Fruit fly (Drosophila melanogaster) whole organism, embryonic: Measurements from ENCODE around the gene CG31538.

ENCODE experiments used
- CG1024 ChIP-seq: fragments of 200-800 bp; sonication (Bioruptor generic); IDR thresholded peaks from 2 replicates; pipeline ENCODE4 v1.3.6; 2022; ENCODE audit warnings: missing biosample characterization, missing genetic modification characterization
- CG10654 ChIP-seq: fragments of 200-800 bp; sonication (Bioruptor generic); optimal IDR thresholded peaks from 2 replicates; lab custom pipeline; 2016; ENCODE audit warnings: missing biosample characterization, missing genetic modification characterization
- CG11093 ChIP-seq: fragments of 200-800 bp; sonication (Bioruptor generic); IDR thresholded peaks from 3 replicates; pipeline ENCODE4 v1.3.6; 2022; ENCODE audit warnings: missing biosample characterization, missing genetic modification characterization
- CG11398 ChIP-seq: fragments of 200-800 bp; sonication (Bioruptor generic); optimal IDR thresholded peaks from 2 replicates; lab custom pipeline; 2016; ENCODE audit warnings: missing biosample characterization, missing genetic modification characterization
- CG14014 ChIP-seq: fragments of 200-800 bp; sonication (Bioruptor generic); IDR thresholded peaks from 2 replicates; pipeline ENCODE4 v1.3.6; 2022; ENCODE audit warnings: missing biosample characterization, missing genetic modification characterization
- CG14860 ChIP-seq: fragments of 200-800 bp; sonication (Bioruptor generic); IDR thresholded peaks from 3 replicates; pipeline ENCODE4 v1.3.6; 2022; ENCODE audit warnings: missing biosample characterization, missing genetic modification characterization; ENCODE audit not compliant: partially characterized antibody
- CG15514 ChIP-seq: fragments of 200-800 bp; sonication (Bioruptor generic); optimal IDR thresholded peaks from 3 replicates; lab custom pipeline; 2017; ENCODE audit warnings: missing biosample characterization, missing genetic modification characterization, mild to moderate bottlenecking, moderate library complexity, missing genetic modification reagents
- CG15696 ChIP-seq: fragments of 200-800 bp; sonication (Bioruptor generic); optimal IDR thresholded peaks from 2 replicates; lab custom pipeline; 2019; ENCODE audit warnings: missing biosample characterization, mild to moderate bottlenecking, missing genetic modification characterization, moderate library complexity
- CG1647 ChIP-seq: fragments of 200-800 bp; sonication (Bioruptor generic); optimal IDR thresholded peaks from 3 replicates; lab custom pipeline; 2016; ENCODE audit warnings: missing biosample characterization, missing genetic modification characterization
- CG2712 ChIP-seq: fragments of 200-800 bp; optimal IDR thresholded peaks from 3 replicates; lab custom pipeline; 2019; ENCODE audit warnings: missing biosample characterization, mild to moderate bottlenecking, missing genetic modification characterization, moderate library complexity
- CG30403 ChIP-seq: fragments of 200-800 bp; sonication (Bioruptor generic); optimal IDR thresholded peaks from 3 replicates; lab custom pipeline; 2016; ENCODE audit warnings: missing biosample characterization, missing genetic modification characterization
- CG32767 ChIP-seq: fragments of 200-800 bp; sonication (Bioruptor generic); IDR thresholded peaks from 2 replicates; pipeline ENCODE4 v1.3.6; 2022; ENCODE audit warnings: missing biosample characterization, missing genetic modification characterization
- CG33213 ChIP-seq: fragments of 200-800 bp; sonication (Bioruptor generic); optimal IDR thresholded peaks from 3 replicates; lab custom pipeline; 2016; ENCODE audit warnings: missing biosample characterization, missing genetic modification characterization
- CG3838 ChIP-seq: fragments of 200-800 bp; sonication (Bioruptor generic); optimal IDR thresholded peaks from 3 replicates; lab custom pipeline; 2016; ENCODE audit warnings: missing biosample characterization, missing genetic modification characterization
- CG6175 ChIP-seq: fragments of 200-800 bp; sonication (Bioruptor generic); IDR thresholded peaks from 3 replicates; pipeline ENCODE4 v1.3.6; 2022; ENCODE audit warnings: missing biosample characterization, missing genetic modification characterization
- CG6272 ChIP-seq: fragments of 200-800 bp; sonication (Bioruptor generic); IDR thresholded peaks from 2 replicates; pipeline ENCODE4 v1.3.6; 2022; ENCODE audit warnings: missing biosample characterization, missing genetic modification characterization
- CG7839 ChIP-seq: fragments of 200-800 bp; sonication (Bioruptor generic); optimal IDR thresholded peaks from 3 replicates; lab custom pipeline; 2018; ENCODE audit warnings: missing biosample characterization, mild to moderate bottlenecking, missing genetic modification characterization, moderate library complexity
- CG8290 ChIP-seq, 3 experiments: fragments of 200-800 bp; sonication (Bioruptor generic); optimal IDR thresholded peaks; 2 replicates each; lab custom pipeline; 2016 to 2019; ENCODE audit warnings: missing biosample characterization in 3 of 3, missing genetic modification characterization in 3 of 3, mild to moderate bottlenecking in 2 of 3, moderate library complexity in 1 of 3
- CG8765 ChIP-seq: fragments of 200-800 bp; sonication (Bioruptor generic); IDR thresholded peaks from 2 replicates; pipeline ENCODE4 v1.3.6; 2022; ENCODE audit warnings: missing biosample characterization, missing genetic modification characterization
- CTCF ChIP-seq: fragments of 200-800 bp; sonication (Bioruptor generic); optimal IDR thresholded peaks from 2 replicates; lab custom pipeline; 2017; ENCODE audit warnings: missing biosample characterization, mild to moderate bottlenecking, missing genetic modification characterization, moderate library complexity
- Dip3 ChIP-seq: fragments of 200-800 bp; sonication (Bioruptor generic); optimal IDR thresholded peaks from 3 replicates; lab custom pipeline; 2016; ENCODE audit warnings: missing biosample characterization, missing genetic modification characterization
- GATAe ChIP-seq: fragments of 200-800 bp; sonication (Bioruptor generic); conservative IDR thresholded peaks from 2 replicates; pipeline ENCODE4 v1.3.6; 2022; ENCODE audit warnings: missing biosample characterization, missing genetic modification characterization
- Hmr ChIP-seq: fragments of 200-800 bp; sonication (Bioruptor generic); optimal IDR thresholded peaks from 3 replicates; lab custom pipeline; 2017; ENCODE audit warnings: mild to moderate bottlenecking, missing biosample characterization, missing genetic modification reagents, missing genetic modification characterization
- Hr51 ChIP-seq, 2 experiments: fragments of 200-800 bp; sonication (Bioruptor generic); optimal IDR thresholded peaks; 2 replicates in 1 of 2; 3 replicates in 1 of 2; lab custom pipeline; 2016 to 2018; ENCODE audit warnings: missing biosample characterization in 2 of 2, missing genetic modification characterization in 2 of 2, mild to moderate bottlenecking in 1 of 2, moderate library complexity in 1 of 2
- Hsf ChIP-seq: fragments of 200-800 bp; sonication (Bioruptor generic); optimal IDR thresholded peaks from 3 replicates; lab custom pipeline; 2016; ENCODE audit warnings: missing biosample characterization, missing genetic modification characterization
- Meics ChIP-seq: fragments of 200-800 bp; sonication (Bioruptor generic); optimal IDR thresholded peaks from 2 replicates; lab custom pipeline; 2017; ENCODE audit warnings: missing biosample characterization, mild to moderate bottlenecking, missing genetic modification characterization
- NFAT ChIP-seq: fragments of 200-800 bp; sonication (Bioruptor generic); IDR thresholded peaks from 2 replicates; pipeline ENCODE4 v1.3.6; 2022; ENCODE audit warnings: missing biosample characterization, missing genetic modification characterization
- Neu2 ChIP-seq: fragments of 200-800 bp; sonication (Bioruptor generic); optimal IDR thresholded peaks from 3 replicates; lab custom pipeline; 2016; ENCODE audit warnings: missing biosample characterization, missing genetic modification characterization, borderline replicate concordance
- Rfx ChIP-seq: fragments of 200-800 bp; sonication (Bioruptor generic); IDR thresholded peaks from 2 replicates; pipeline ENCODE4 v1.3.6; 2022; ENCODE audit warnings: missing biosample characterization, missing genetic modification characterization
- Side ChIP-seq: fragments of 200-800 bp; sonication (Bioruptor generic); optimal IDR thresholded peaks from 2 replicates; lab custom pipeline; 2016; ENCODE audit warnings: missing biosample characterization, missing genetic modification characterization
- TFAM ChIP-seq: fragments of 200-800 bp; sonication (Bioruptor generic); optimal IDR thresholded peaks from 2 replicates; lab custom pipeline; 2017; ENCODE audit warnings: missing biosample characterization, missing genetic modification characterization, inconsistent platforms
- YL-1 ChIP-seq: fragments of 200-800 bp; sonication (Bioruptor generic); optimal IDR thresholded peaks from 3 replicates; lab custom pipeline; 2017; ENCODE audit warnings: missing biosample characterization, mild to moderate bottlenecking, missing genetic modification characterization
- bab2 ChIP-seq: fragments of 200-800 bp; sonication (Bioruptor generic); optimal IDR thresholded peaks from 2 replicates; lab custom pipeline; 2016; ENCODE audit warnings: missing biosample characterization, missing genetic modification characterization
- chm ChIP-seq: fragments of 200-800 bp; sonication (Bioruptor generic); IDR thresholded peaks from 2 replicates; pipeline ENCODE4 v1.3.6; 2022; ENCODE audit warnings: missing biosample characterization, missing genetic modification characterization
- dimm ChIP-seq: fragments of 200-800 bp; sonication (Bioruptor generic); IDR thresholded peaks from 2 replicates; pipeline ENCODE4 v1.3.6; 2022; ENCODE audit warnings: missing biosample characterization, missing genetic modification characterization
- disco-r ChIP-seq: fragments of 200-800 bp; sonication (Bioruptor generic); optimal IDR thresholded peaks from 2 replicates; lab custom pipeline; 2016; ENCODE audit warnings: missing biosample characterization, missing genetic modification characterization
- dmrt11E ChIP-seq: fragments of 200-800 bp; sonication (Bioruptor generic); optimal IDR thresholded peaks from 3 replicates; lab custom pipeline; 2018; ENCODE audit warnings: missing biosample characterization, mild to moderate bottlenecking, missing genetic modification characterization, moderate library complexity
- gfzf ChIP-seq: fragments of 200-800 bp; sonication (Bioruptor generic); optimal IDR thresholded peaks from 2 replicates; lab custom pipeline; 2016; ENCODE audit warnings: missing biosample characterization, mild to moderate bottlenecking, missing genetic modification characterization, moderate library complexity
- grau ChIP-seq: fragments of 200-800 bp; optimal IDR thresholded peaks from 3 replicates; lab custom pipeline; 2019; ENCODE audit warnings: missing biosample characterization, mild to moderate bottlenecking, missing genetic modification characterization, moderate library complexity
- pita ChIP-seq: fragments of 200-800 bp; sonication (Bioruptor generic); optimal IDR thresholded peaks from 2 replicates; lab custom pipeline; 2017; ENCODE audit warnings: missing biosample characterization, mild to moderate bottlenecking, missing genetic modification characterization
- ranshi ChIP-seq: fragments of 200-800 bp; sonication (Bioruptor generic); IDR thresholded peaks from 2 replicates; pipeline ENCODE4 v1.3.6; 2022; ENCODE audit warnings: missing biosample characterization, missing genetic modification characterization
- sc ChIP-seq, 3 experiments: fragments of >200 bp in 2 of 3; fragments of 200-800 bp in 1 of 3; sonication (Bioruptor generic) in 1 of 3; optimal IDR thresholded peaks; 2 replicates in 2 of 3; 3 replicates in 1 of 3; lab custom pipeline; 2017; ENCODE audit warnings: mild to moderate bottlenecking in 1 of 3, missing biosample characterization in 1 of 3, missing genetic modification characterization in 1 of 3, missing genetic modification reagents in 1 of 3
- seq ChIP-seq: fragments of 200-800 bp; sonication (Bioruptor generic); IDR thresholded peaks from 2 replicates; pipeline ENCODE4 v1.3.6; 2022; ENCODE audit warnings: missing biosample characterization, missing genetic modification characterization
- ssp ChIP-seq: fragments of 200-800 bp; sonication (Bioruptor generic); IDR thresholded peaks from 2 replicates; pipeline ENCODE4 v1.3.6; 2022; ENCODE audit warnings: missing biosample characterization, missing genetic modification characterization
- sug ChIP-seq: fragments of 200-800 bp; optimal IDR thresholded peaks from 2 replicates; lab custom pipeline; 2019; ENCODE audit warnings: missing biosample characterization, mild to moderate bottlenecking, missing genetic modification characterization, moderate library complexity
- tap ChIP-seq: fragments of 200-800 bp; optimal IDR thresholded peaks from 3 replicates; lab custom pipeline; 2019; ENCODE audit warnings: missing biosample characterization, mild to moderate bottlenecking, missing genetic modification characterization, moderate library complexity
- trh ChIP-seq: fragments of 200-800 bp; sonication (Bioruptor generic); optimal IDR thresholded peaks from 2 replicates; lab custom pipeline; 2016; ENCODE audit warnings: missing biosample characterization, missing genetic modification characterization
- usp ChIP-seq: fragments of >200 bp; optimal IDR thresholded peaks from 2 replicates; lab custom pipeline; 2017; ENCODE audit warnings: missing biosample characterization, missing genetic modification characterization
- wdn ChIP-seq: fragments of 200-800 bp; sonication (Bioruptor generic); IDR thresholded peaks from 2 replicates; pipeline ENCODE4 v1.3.6; 2022; ENCODE audit warnings: missing biosample characterization, missing genetic modification characterization
- wek ChIP-seq: fragments of 200-800 bp; sonication (Bioruptor generic); optimal IDR thresholded peaks from 3 replicates; lab custom pipeline; 2018; ENCODE audit warnings: missing biosample characterization, mild to moderate bottlenecking, missing genetic modification characterization, moderate library complexity
- zfh1 ChIP-seq: fragments of 200-800 bp; sonication (Bioruptor generic); IDR thresholded peaks from 3 replicates; pipeline ENCODE4 v1.3.6; 2022; ENCODE audit warnings: missing biosample characterization, missing genetic modification characterization

Gene CG31538

dm6 chr3R:5251243-5251865 lies 26.3 kb downstream of the CG31538 start, which contains the start of gene CtsF (continued):
- TF ChIP-seq pita (GFP tag; lab: Kevin White, UChicago) = no peak
- peak; percentile 89 for TF ChIP-seq CG15514 (GFP tag; lab: Kevin White, UChicago)
- no peak for TF ChIP-seq CG8290 (GFP tag; optimal IDR thresholded peaks at IDR 0.05; lab: Kevin White, UChicago)
- peak in 1 of 2 experiments; percentile 25 for TF ChIP-seq CG8290 (tag; optimal IDR thresholded peaks at IDR 0.05; lab: Kevin White, UChicago)
- TF ChIP-seq CG11398 (GFP tag; lab: Kevin White, UChicago) = peak; percentile 28
- peak; percentile 60 to 69 for TF ChIP-seq Hr51 (GFP tag; optimal IDR thresholded peaks at IDR 0.05; lab: Kevin White, UChicago)
- TF ChIP-seq CG10654 = no peak
- no peak for TF ChIP-seq sc (optimal IDR thresholded peaks at IDR 0.05; lab: Kevin White, UChicago)
- TF ChIP-seq sc (GFP tag; optimal IDR thresholded peaks at IDR 0.05; lab: Kevin White, UChicago) = no peak
- TF ChIP-seq seq (GFP tag; lab: Robert Waterston, UW) = no peak
- TF ChIP-seq CG3838 (GFP tag; lab: Kevin White, UChicago) = no peak
- no peak for TF ChIP-seq trh (GFP tag; lab: Kevin White, UChicago)
- peak; percentile 67 for TF ChIP-seq Hmr
- TF ChIP-seq CG32767 = no peak
- no peak for TF ChIP-seq CTCF (GFP tag; lab: Kevin White, UChicago)
- no peak for TF ChIP-seq CG15696 (tag; lab: Kevin White, UChicago)
- no peak for TF ChIP-seq NFAT (GFP tag; lab: Robert Waterston, UW)
- TF ChIP-seq sug (tag; lab: Kevin White, UChicago) = peak; percentile 69
- peak; percentile 30 for TF ChIP-seq tap (tag; lab: Kevin White, UChicago)
- peak; percentile 59; the same call in 1 of the 2 replicates for TF ChIP-seq chm (GFP tag; lab: Robert Waterston, UW)
- no peak for TF ChIP-seq dmrt11E (tag; lab: Kevin White, UChicago)
- no peak for TF ChIP-seq bab2 (GFP tag; lab: Kevin White, UChicago)
- no peak for TF ChIP-seq Meics (GFP tag; lab: Kevin White, UChicago)
- TF ChIP-seq zfh1 (GFP tag; lab: Robert Waterston, UW) = no peak
- TF ChIP-seq wek (GFP tag; lab: Kevin White, UChicago) = no peak
- TF ChIP-seq CG11093 (GFP tag; lab: Robert Waterston, UW) = no peak
- TF ChIP-seq Neu2 (GFP tag; lab: Kevin White, UChicago) = peak; percentile 99
- TF ChIP-seq CG14860 (GFP tag; lab: Robert Waterston, UW) = peak; percentile 100
- TF ChIP-seq gfzf (GFP tag; lab: Kevin White, UChicago) = peak; percentile 41
- peak; percentile 81 for TF ChIP-seq YL-1
- no peak for TF ChIP-seq CG14014
- TF ChIP-seq dimm (GFP tag; lab: Robert Waterston, UW) = no peak
- TF ChIP-seq GATAe (GFP tag; lab: Robert Waterston, UW) = no peak
- no peak for TF ChIP-seq CG8765 (GFP tag; lab: Robert Waterston, UW)
- TF ChIP-seq CG30403 = no peak
- TF ChIP-seq Rfx (GFP tag; lab: Robert Waterston, UW) = peak; percentile 60
- no peak for TF ChIP-seq CG6272 (GFP tag; lab: Robert Waterston, UW)
- peak; percentile 38 for TF ChIP-seq CG2712 (tag; lab: Kevin White, UChicago)
- no peak for TF ChIP-seq CG1647 (GFP tag; lab: Kevin White, UChicago)
- peak; percentile 19 for TF ChIP-seq grau (tag; lab: Kevin White, UChicago)
- peak; percentile 37 for TF ChIP-seq CG33213 (GFP tag; lab: Kevin White, UChicago)
- peak; percentile 75; the same call in 1 of the 3 replicates for TF ChIP-seq CG6175 (GFP tag; lab: Robert Waterston, UW)
- no peak for TF ChIP-seq usp (GFP tag; lab: Kevin White, UChicago)
- TF ChIP-seq wdn (GFP tag; lab: Robert Waterston, UW) = no peak
- no peak for TF ChIP-seq Side (GFP tag; lab: Kevin White, UChicago)
- TF ChIP-seq CG7839 (tag; lab: Kevin White, UChicago) = no peak
- no peak; the same call in 1 of the 2 replicates for TF ChIP-seq ranshi
- no peak for TF ChIP-seq CG1024
- TF ChIP-seq disco-r = peak; percentile 4
- no peak for TF ChIP-seq Hsf (GFP tag; lab: Kevin White, UChicago)
- TF ChIP-seq Dip3 (GFP tag; lab: Kevin White, UChicago) = no peak
- no peak for TF ChIP-seq TFAM
- TF ChIP-seq ssp = 0 out of 2 replicates have a peak, but pooled peaks have one; percentile 20
